Worm (Caenorhabditis elegans) whole organism, L2 larva: ENCODE measurements around the gene T06A1.5.
A peak's percentile ranks its signal among the peaks of the same experiment; 100 is the strongest.

ENCODE experiments used
- C34F6.9 ChIP-seq: fragments of 150-350 bp; optimal IDR thresholded peaks from 2 replicates; lab custom pipeline; 2014; ENCODE audit warnings: missing biosample characterization, missing genetic modification characterization
- F13H6.1 ChIP-seq: sonication (generic microtip); optimal IDR thresholded peaks from 2 replicates; lab custom pipeline; 2016; ENCODE audit warnings: missing genetic modification characterization, missing compliant biosample characterization
- R02D3.7 ChIP-seq: fragments of 150-350 bp; optimal IDR thresholded peaks from 2 replicates; lab custom pipeline; 2014; ENCODE audit warnings: missing biosample characterization, missing genetic modification characterization
- Y55F3AM.14 ChIP-seq: fragments of 200-800 bp; sonication (Bioruptor generic); optimal IDR thresholded peaks from 2 replicates; lab custom pipeline; 2018; ENCODE audit warnings: mild to moderate bottlenecking, missing genetic modification characterization, missing compliant biosample characterization
- ZK546.5 ChIP-seq: sonication (generic microtip); optimal IDR thresholded peaks from 2 replicates; lab custom pipeline; 2017; ENCODE audit warnings: missing biosample characterization, missing genetic modification characterization
- alr-1 ChIP-seq: fragments of 150-350 bp; optimal IDR thresholded peaks from 2 replicates; lab custom pipeline; 2014; ENCODE audit warnings: missing biosample characterization, missing genetic modification characterization
- ama-1 ChIP-seq: fragments of 150-350 bp; optimal IDR thresholded peaks from 2 replicates; lab custom pipeline; 2018; ENCODE audit warnings: inconsistent platforms
- blmp-1 ChIP-seq: sonication (generic microtip); optimal IDR thresholded peaks from 2 replicates; lab custom pipeline; 2017; ENCODE audit warnings: missing genetic modification characterization, mild to moderate bottlenecking, missing compliant biosample characterization, antibody characterized with exemption, moderate library complexity; ENCODE audit not compliant: insufficient read depth
- ceh-16 ChIP-seq: fragments of 150-350 bp; optimal IDR thresholded peaks from 2 replicates; lab custom pipeline; 2014; ENCODE audit warnings: missing biosample characterization, missing genetic modification characterization
- ceh-82 ChIP-seq: fragments of 150-350 bp; optimal IDR thresholded peaks from 2 replicates; lab custom pipeline; 2014; ENCODE audit warnings: missing biosample characterization, missing genetic modification characterization
- crh-2 ChIP-seq: sonication (generic microtip); optimal IDR thresholded peaks from 2 replicates; lab custom pipeline; 2017; ENCODE audit warnings: missing biosample characterization, missing genetic modification characterization
- dmd-4 ChIP-seq: sonication (generic microtip); optimal IDR thresholded peaks from 2 replicates; lab custom pipeline; 2017; ENCODE audit warnings: missing biosample characterization, missing genetic modification characterization
- egl-27 ChIP-seq: sonication (generic microtip); optimal IDR thresholded peaks from 3 replicates; lab custom pipeline; 2017; ENCODE audit warnings: missing biosample characterization, missing genetic modification reagents, missing genetic modification characterization
- elt-1 ChIP-seq: fragments of 150-350 bp; optimal IDR thresholded peaks from 2 replicates; lab custom pipeline; 2014; ENCODE audit warnings: missing biosample characterization, missing genetic modification characterization
- fos-1 ChIP-seq: fragments of 150-350 bp; optimal IDR thresholded peaks from 2 replicates; lab custom pipeline; 2014; ENCODE audit warnings: missing biosample characterization, missing genetic modification characterization
- gmeb-1 ChIP-seq: fragments of 150-350 bp; optimal IDR thresholded peaks from 2 replicates; lab custom pipeline; 2014; ENCODE audit warnings: missing biosample characterization, missing genetic modification characterization
- lin-11 ChIP-seq: fragments of 150-350 bp; sonication (generic microtip); optimal IDR thresholded peaks from 2 replicates; lab custom pipeline; 2014; ENCODE audit warnings: missing biosample characterization, missing genetic modification characterization, inconsistent platforms, mixed read lengths
- lin-13 ChIP-seq: fragments of 150-350 bp; optimal IDR thresholded peaks from 2 replicates; lab custom pipeline; 2014; ENCODE audit warnings: missing biosample characterization, missing genetic modification reagents, missing genetic modification characterization
- lin-39 ChIP-seq: fragments of 150-350 bp; optimal IDR thresholded peaks from 2 replicates; lab custom pipeline; 2014; ENCODE audit warnings: missing biosample characterization, missing genetic modification reagents, missing genetic modification characterization
- lsy-2 ChIP-seq, 2 experiments: fragments of 150-350 bp in 1 of 2; sonication (generic microtip) in 1 of 2; optimal IDR thresholded peaks; 2 replicates each; lab custom pipeline; 2014 to 2017; ENCODE audit warnings: missing biosample characterization in 2 of 2, missing genetic modification characterization in 2 of 2
- mab-5 ChIP-seq: fragments of 150-350 bp; optimal IDR thresholded peaks from 2 replicates; lab custom pipeline; 2014; ENCODE audit warnings: missing biosample characterization, missing genetic modification characterization
- mdl-1 ChIP-seq, 2 experiments: fragments of 150-350 bp in 1 of 2; sonication (generic microtip) in 1 of 2; optimal IDR thresholded peaks; 2 replicates each; lab custom pipeline; 2017; ENCODE audit warnings: missing biosample characterization in 2 of 2, missing genetic modification characterization in 2 of 2
- nhr-10 ChIP-seq: sonication (generic microtip); optimal IDR thresholded peaks from 2 replicates; lab custom pipeline; 2017; ENCODE audit warnings: missing biosample characterization, missing genetic modification characterization
- nhr-11 ChIP-seq: fragments of 150-350 bp; optimal IDR thresholded peaks from 2 replicates; lab custom pipeline; 2014; ENCODE audit warnings: missing biosample characterization, missing genetic modification characterization
- nhr-129 ChIP-seq: fragments of 150-350 bp; optimal IDR thresholded peaks from 2 replicates; lab custom pipeline; 2014; ENCODE audit warnings: missing biosample characterization, missing genetic modification characterization
- nhr-21 ChIP-seq: fragments of 150-350 bp; optimal IDR thresholded peaks from 2 replicates; lab custom pipeline; 2014; ENCODE audit warnings: missing biosample characterization, missing genetic modification characterization
- nhr-23 ChIP-seq: fragments of 150-350 bp; optimal IDR thresholded peaks from 2 replicates; lab custom pipeline; 2014; ENCODE audit warnings: missing biosample characterization, missing genetic modification reagents, missing genetic modification characterization
- nhr-25 ChIP-seq: fragments of 150-350 bp; sonication (generic microtip); optimal IDR thresholded peaks from 3 replicates; lab custom pipeline; 2014; ENCODE audit warnings: missing biosample characterization, missing genetic modification characterization
- nhr-6 ChIP-seq: fragments of 150-350 bp; optimal IDR thresholded peaks from 2 replicates; lab custom pipeline; 2014; ENCODE audit warnings: missing biosample characterization, missing genetic modification characterization
- nhr-77 ChIP-seq: fragments of 150-350 bp; optimal IDR thresholded peaks from 2 replicates; lab custom pipeline; 2014; ENCODE audit warnings: missing biosample characterization, missing genetic modification characterization
- peb-1 ChIP-seq: fragments of 150-350 bp; optimal IDR thresholded peaks from 2 replicates; lab custom pipeline; 2014; ENCODE audit warnings: missing biosample characterization, missing genetic modification characterization
- sem-4 ChIP-seq: fragments of 150-350 bp; optimal IDR thresholded peaks from 2 replicates; lab custom pipeline; 2014; ENCODE audit warnings: missing biosample characterization, missing genetic modification reagents, missing genetic modification characterization
- sma-3 ChIP-seq: sonication (generic microtip); optimal IDR thresholded peaks from 2 replicates; lab custom pipeline; 2016; ENCODE audit warnings: missing genetic modification reagents, missing genetic modification characterization, missing compliant biosample characterization
- sma-9 ChIP-seq, 2 experiments: fragments of 150-350 bp in 1 of 2; sonication (generic microtip) in 1 of 2; optimal IDR thresholded peaks; 2 replicates each; lab custom pipeline; 2014 to 2016; ENCODE audit warnings: missing genetic modification characterization in 2 of 2, mild to moderate bottlenecking in 1 of 2, missing biosample characterization in 1 of 2, missing compliant biosample characterization in 1 of 2, missing genetic modification reagents in 1 of 2, moderate library complexity in 1 of 2
- snpc-4 ChIP-seq: fragments of 150-350 bp; optimal IDR thresholded peaks from 2 replicates; lab custom pipeline; 2014; ENCODE audit warnings: missing biosample characterization, missing genetic modification characterization
- unc-39 ChIP-seq: fragments of 150-350 bp; optimal IDR thresholded peaks from 2 replicates; lab custom pipeline; 2014; ENCODE audit warnings: missing biosample characterization, missing genetic modification characterization
- unc-55 ChIP-seq: fragments of 150-350 bp; sonication (generic microtip); optimal IDR thresholded peaks from 3 replicates; lab custom pipeline; 2014; ENCODE audit warnings: missing biosample characterization, missing genetic modification reagents, missing genetic modification characterization
- unc-62 ChIP-seq: fragments of 150-350 bp; optimal IDR thresholded peaks from 2 replicates; lab custom pipeline; 2014; ENCODE audit warnings: missing biosample characterization, missing genetic modification reagents, missing genetic modification characterization
- zag-1 ChIP-seq: fragments of 150-350 bp; optimal IDR thresholded peaks from 2 replicates; lab custom pipeline; 2014; ENCODE audit warnings: missing biosample characterization, missing genetic modification characterization
- ztf-11 ChIP-seq: sonication (generic microtip); optimal IDR thresholded peaks from 2 replicates; lab custom pipeline; 2017; ENCODE audit warnings: missing biosample characterization, missing genetic modification characterization
- ztf-4 ChIP-seq: fragments of 150-350 bp; optimal IDR thresholded peaks from 2 replicates; lab custom pipeline; 2014; ENCODE audit warnings: missing biosample characterization, missing genetic modification characterization

Gene T06A1.5

ce11 chrV:1943465-1943864 is 16.4 kb downstream of the T06A1.5 start:
- TF ChIP-seq snpc-4 (tag; lab: Kevin White, UChicago) (no peak), unc-55 (peak; percentile 59), nhr-129 (tag; lab: Kevin White, UChicago) (peak; percentile 28), alr-1 (tag; lab: Kevin White, UChicago) (no peak), ztf-11 (no peak), F13H6.1 (peak; percentile 69), Y55F3AM.14 (GFP tag; lab: Kevin White, UChicago) (no peak), blmp-1 (tag; lab: Kevin White, UChicago) (no peak), ceh-16 (tag; lab: Kevin White, UChicago) (no peak), R02D3.7 (no peak), ceh-82 (tag; lab: Kevin White, UChicago) (no peak), nhr-21 (tag; lab: Kevin White, UChicago) (no peak), ZK546.5 (tag; lab: Kevin White, UChicago) (no peak), sma-9 (GFP tag; optimal IDR thresholded peaks at IDR 0.05; lab: Kevin White, UChicago) (peak; percentile 62), sma-9 (tag; optimal IDR thresholded peaks at IDR 0.05; lab: Kevin White, UChicago) (no peak), nhr-23 (no peak), dmd-4 (no peak), sma-3 (GFP tag; lab: Kevin White, UChicago) (no peak), ztf-4 (no peak), elt-1 (tag; lab: Kevin White, UChicago) (no peak), nhr-6 (no peak), egl-27 (tag; lab: Kevin White, UChicago) (no peak), mab-5 (tag; lab: Kevin White, UChicago) (no peak), C34F6.9 (tag; lab: Kevin White, UChicago) (peak; percentile 55), crh-2 (tag; lab: Kevin White, UChicago) (peak; percentile 46), lin-11 (peak; percentile 52), lin-13 (peak; percentile 27), mdl-1 (tag; optimal IDR thresholded peaks at IDR 0.05; lab: Kevin White, UChicago) (peak in 1 of 2 experiments; percentile 62), zag-1 (tag; lab: Kevin White, UChicago) (peak; percentile 38), lsy-2 (tag; optimal IDR thresholded peaks at IDR 0.05; lab: Kevin White, UChicago) (peak in 1 of 2 experiments; percentile 34), nhr-11 (tag; lab: Kevin White, UChicago) (no peak)

- no peak for TF ChIP-seq lin-39 (tag; lab: Kevin White, UChicago)
- TF ChIP-seq snpc-4 (tag; lab: Kevin White, UChicago): no peak
- TF ChIP-seq nhr-77 (tag; lab: Kevin White, UChicago): no peak
- TF ChIP-seq, all 48 proteins: peak for 0
These were observed 18.9 kb downstream of the T06A1.5 start for ce11 chrV:1945875-1946274.

- TF ChIP-seq crh-2 (tag; lab: Kevin White, UChicago) (no peak), nhr-6 (no peak), snpc-4 (tag; lab: Kevin White, UChicago) (no peak), fos-1 (no peak), zag-1 (tag; lab: Kevin White, UChicago) (no peak), unc-62 (no peak), gmeb-1 (tag; lab: Kevin White, UChicago) (no peak), peb-1 (no peak), F13H6.1 (no peak)
- TF ChIP-seq, all 48 proteins: peak for 0
These were observed 28.2 kb downstream of the T06A1.5 start for ce11 chrV:1955246-1955645.

ce11 chrV:1957110-1957509 is 30.1 kb downstream of the T06A1.5 start, which contains the start of gene fipr-25:
Gene fipr-25 (plus strand): TSS chrV:1957410.
- TF ChIP-seq sem-4 (tag; lab: Kevin White, UChicago): no peak
- no peak for TF ChIP-seq mab-5 (tag; lab: Kevin White, UChicago)
- no peak for TF ChIP-seq snpc-4 (tag; lab: Kevin White, UChicago)
- no peak for TF ChIP-seq ztf-4
- no peak for TF ChIP-seq ceh-82 (tag; lab: Kevin White, UChicago)
- TF ChIP-seq nhr-25: no peak
- TF ChIP-seq nhr-10: no peak
- TF ChIP-seq unc-39: no peak
- TF ChIP-seq sma-9 (GFP tag; optimal IDR thresholded peaks at IDR 0.05; lab: Kevin White, UChicago): no peak
- TF ChIP-seq sma-9 (tag; optimal IDR thresholded peaks at IDR 0.05; lab: Kevin White, UChicago): no peak
- no peak for TF ChIP-seq ztf-11
- no peak for TF ChIP-seq nhr-129 (tag; lab: Kevin White, UChicago)
- TF ChIP-seq alr-1 (tag; lab: Kevin White, UChicago): no peak
- TF ChIP-seq egl-27 (tag; lab: Kevin White, UChicago): no peak
- TF ChIP-seq ama-1 (lab: Kevin White, UChicago): no peak
